Fruit fly (Drosophila melanogaster): Measurements from ENCODE around the gene porin.

- no peak for TF ChIP-seq sv (GFP tag; optimal IDR thresholded peaks at IDR 0.05)
- TF ChIP-seq Hnf4 (GFP tag; optimal IDR thresholded peaks at IDR 0.05), result no peak
- TF ChIP-seq usp (GFP tag; optimal IDR thresholded peaks at IDR 0.05), result no peak
- TF ChIP-seq N (GFP tag; optimal IDR thresholded peaks at IDR 0.05), result no peak
Measured at dm6 chr2L:10850320-10850990, at the start of gene porin.
